Fruit fly (Drosophila melanogaster) whole organism, wandering third instar larva: ENCODE results near the gene scf.
A peak's percentile ranks its signal among the peaks of the same experiment; 100 is the strongest.

ENCODE experiments used
- Abd-B ChIP-seq: fragments of >200 bp; optimal IDR thresholded peaks from 2 replicates; lab custom pipeline; 2017; ENCODE audit warnings: missing biosample characterization, missing genetic modification characterization
- CG32264 ChIP-seq: fragments of 200-800 bp; sonication (Bioruptor generic); optimal IDR thresholded peaks from 2 replicates; lab custom pipeline; 2016; ENCODE audit warnings: missing biosample characterization, missing genetic modification characterization
- CG9705 ChIP-seq: fragments of 200-800 bp; sonication (Bioruptor generic); optimal IDR thresholded peaks from 2 replicates; lab custom pipeline; 2018; ENCODE audit warnings: missing biosample characterization, mild to moderate bottlenecking, missing genetic modification characterization
- CrebA ChIP-seq: fragments of 200-800 bp; sonication (Bioruptor generic); optimal IDR thresholded peaks from 2 replicates; lab custom pipeline; 2016; ENCODE audit warnings: missing biosample characterization, mild to moderate bottlenecking, missing genetic modification characterization, borderline replicate concordance
- Dfd ChIP-seq: fragments of >200 bp; optimal IDR thresholded peaks from 2 replicates; lab custom pipeline; 2017; ENCODE audit warnings: missing biosample characterization, missing genetic modification characterization
- Dif ChIP-seq: fragments of 200-275, 200-300 bp; sonication (Bioruptor generic); optimal IDR thresholded peaks from 2 replicates; lab custom pipeline; 2018; ENCODE audit warnings: missing biosample characterization, missing genetic modification characterization; ENCODE audit not compliant: partially characterized antibody
- GATAd ChIP-seq: sonication (Bioruptor generic); optimal IDR thresholded peaks from 2 replicates; lab custom pipeline; 2016; ENCODE audit warnings: missing biosample characterization, missing genetic modification characterization
- HLH106 ChIP-seq: fragments of 200-800 bp; optimal IDR thresholded peaks from 3 replicates; lab custom pipeline; 2019; ENCODE audit warnings: missing biosample characterization, mild to moderate bottlenecking, missing genetic modification characterization, moderate library complexity
- Hnf4 ChIP-seq: fragments of 200-800 bp; sonication (Bioruptor generic); optimal IDR thresholded peaks from 2 replicates; lab custom pipeline; 2016; ENCODE audit warnings: missing biosample characterization, mild to moderate bottlenecking, missing genetic modification characterization
- Hr78 ChIP-seq: fragments of >200 bp; optimal IDR thresholded peaks from 2 replicates; lab custom pipeline; 2017; ENCODE audit warnings: missing biosample characterization, missing genetic modification characterization
- Hr83 ChIP-seq: fragments of 200-300 bp; sonication (Bioruptor generic); optimal IDR thresholded peaks from 2 replicates; lab custom pipeline; 2016; ENCODE audit warnings: missing biosample characterization, mild to moderate bottlenecking, missing genetic modification characterization, moderate library complexity; ENCODE audit not compliant: poor library complexity, severe bottlenecking
- Jra ChIP-seq: sonication (Bioruptor generic); optimal IDR thresholded peaks from 2 replicates; lab custom pipeline; 2016; ENCODE audit warnings: missing biosample characterization, missing genetic modification characterization
- Mio ChIP-seq: sonication (Bioruptor generic); optimal IDR thresholded peaks from 2 replicates; lab custom pipeline; 2016; ENCODE audit warnings: missing biosample characterization, missing genetic modification characterization
- Myc ChIP-seq: fragments of >200 bp; optimal IDR thresholded peaks from 2 replicates; lab custom pipeline; 2017
- N ChIP-seq: fragments of >200 bp; optimal IDR thresholded peaks from 2 replicates; lab custom pipeline; 2018; ENCODE audit warnings: missing biosample characterization, missing external identifiers, missing genetic modification characterization
- OdsH ChIP-seq: fragments of 200-800 bp; sonication (Bioruptor generic); optimal IDR thresholded peaks from 2 replicates; lab custom pipeline; 2016; ENCODE audit warnings: missing biosample characterization, mild to moderate bottlenecking, missing genetic modification characterization
- Rel ChIP-seq, 2 experiments: fragments of 200-800 bp; sonication (Bioruptor generic) in 1 of 2; optimal IDR thresholded peaks; 2 replicates in 1 of 2; 3 replicates in 1 of 2; lab custom pipeline; 2016 to 2019; ENCODE audit warnings: mild to moderate bottlenecking in 2 of 2, missing biosample characterization in 2 of 2, missing genetic modification characterization in 2 of 2, moderate library complexity in 1 of 2
- Sp1 ChIP-seq: fragments of 200-800 bp; sonication (Bioruptor generic); optimal IDR thresholded peaks from 3 replicates; lab custom pipeline; 2019; ENCODE audit warnings: missing biosample characterization, mild to moderate bottlenecking, missing genetic modification characterization, moderate library complexity
- Vsx2 ChIP-seq: fragments of 200-300, 225-300 bp; sonication (Bioruptor generic); optimal IDR thresholded peaks from 2 replicates; lab custom pipeline; 2018; ENCODE audit warnings: missing biosample characterization, missing genetic modification characterization; ENCODE audit not compliant: partially characterized antibody
- br ChIP-seq: fragments of 200-800 bp; sonication (Bioruptor generic); optimal IDR thresholded peaks from 2 replicates; lab custom pipeline; 2016; ENCODE audit warnings: missing biosample characterization, missing genetic modification characterization
- brk ChIP-seq: fragments of 200-800 bp; sonication (Bioruptor generic); optimal IDR thresholded peaks from 2 replicates; lab custom pipeline; 2016; ENCODE audit warnings: missing biosample characterization, mild to moderate bottlenecking, missing genetic modification characterization
- dl ChIP-seq, 2 experiments: fragments of 175-275, 200-275 bp in 1 of 2; fragments of 200-275 bp in 1 of 2; sonication (Bioruptor generic); optimal IDR thresholded peaks; lab custom pipeline; 2018; ENCODE audit warnings: mild to moderate bottlenecking in 2 of 2, missing biosample characterization in 2 of 2, missing genetic modification characterization in 2 of 2, moderate library complexity in 2 of 2; ENCODE audit not compliant: partially characterized antibody in 2 of 2, insufficient read depth in 1 of 2
- dmrt93B ChIP-seq: fragments of 200-800 bp; sonication (Bioruptor generic); optimal IDR thresholded peaks from 2 replicates; lab custom pipeline; 2018; ENCODE audit warnings: missing biosample characterization, mild to moderate bottlenecking, missing genetic modification characterization
- dsf ChIP-seq: sonication (Bioruptor generic); optimal IDR thresholded peaks from 2 replicates; lab custom pipeline; 2016; ENCODE audit warnings: missing biosample characterization, missing genetic modification characterization, borderline replicate concordance
- ey ChIP-seq: fragments of 200-800 bp; sonication (Bioruptor generic); optimal IDR thresholded peaks from 2 replicates; lab custom pipeline; 2016; ENCODE audit warnings: missing biosample characterization, missing genetic modification characterization
- foxo ChIP-seq, 2 experiments: fragments of 200-800 bp; sonication (Bioruptor generic); optimal IDR thresholded peaks; 2 replicates in 1 of 2; 3 replicates in 1 of 2; lab custom pipeline; 2016 to 2017; ENCODE audit warnings: missing biosample characterization in 2 of 2, missing genetic modification characterization in 2 of 2
- fru ChIP-seq: fragments of 200-800 bp; sonication (Bioruptor generic); optimal IDR thresholded peaks from 3 replicates; lab custom pipeline; 2016; ENCODE audit warnings: missing biosample characterization, mild to moderate bottlenecking, missing genetic modification characterization
- h ChIP-seq: fragments of 200-800 bp; sonication (Bioruptor generic); optimal IDR thresholded peaks from 3 replicates; lab custom pipeline; 2016; ENCODE audit warnings: missing biosample characterization, mild to moderate bottlenecking, missing genetic modification characterization
- jim ChIP-seq: fragments of 175-275, 200-325 bp; sonication (Bioruptor generic); optimal IDR thresholded peaks from 2 replicates; lab custom pipeline; 2016; ENCODE audit warnings: missing biosample characterization, mild to moderate bottlenecking, missing genetic modification characterization
- lola ChIP-seq: fragments of >200 bp; optimal IDR thresholded peaks from 2 replicates; lab custom pipeline; 2017; ENCODE audit warnings: missing biosample characterization, missing genetic modification characterization
- pan ChIP-seq: fragments of >200 bp; optimal IDR thresholded peaks from 2 replicates; lab custom pipeline; 2017
- psq ChIP-seq: fragments of 200-800 bp; sonication (Bioruptor generic); optimal IDR thresholded peaks from 3 replicates; lab custom pipeline; 2017; ENCODE audit warnings: missing biosample characterization, mild to moderate bottlenecking, missing genetic modification characterization, moderate library complexity
- rgr ChIP-seq: fragments of 200-800 bp; sonication (Bioruptor generic); optimal IDR thresholded peaks from 3 replicates; lab custom pipeline; 2016; ENCODE audit warnings: missing biosample characterization, mild to moderate bottlenecking, missing genetic modification characterization
- sage ChIP-seq: fragments of 200-800 bp; sonication (Bioruptor generic); optimal IDR thresholded peaks from 2 replicates; lab custom pipeline; 2016; ENCODE audit warnings: missing biosample characterization, mild to moderate bottlenecking, missing genetic modification characterization
- sv ChIP-seq: fragments of 200-800 bp; sonication (Bioruptor generic); optimal IDR thresholded peaks from 3 replicates; lab custom pipeline; 2016; ENCODE audit warnings: missing biosample characterization, missing genetic modification characterization
- tai ChIP-seq: sonication (Bioruptor generic); optimal IDR thresholded peaks from 2 replicates; lab custom pipeline; 2016; ENCODE audit warnings: missing biosample characterization, missing genetic modification characterization
- usp ChIP-seq: fragments of >200 bp; optimal IDR thresholded peaks from 2 replicates; lab custom pipeline; 2017; ENCODE audit warnings: missing biosample characterization, missing genetic modification characterization
- woc ChIP-seq: sonication (Bioruptor generic); optimal IDR thresholded peaks from 2 replicates; lab custom pipeline; 2016; ENCODE audit warnings: missing biosample characterization, mild to moderate bottlenecking, missing genetic modification characterization

scf gene

DNA sequence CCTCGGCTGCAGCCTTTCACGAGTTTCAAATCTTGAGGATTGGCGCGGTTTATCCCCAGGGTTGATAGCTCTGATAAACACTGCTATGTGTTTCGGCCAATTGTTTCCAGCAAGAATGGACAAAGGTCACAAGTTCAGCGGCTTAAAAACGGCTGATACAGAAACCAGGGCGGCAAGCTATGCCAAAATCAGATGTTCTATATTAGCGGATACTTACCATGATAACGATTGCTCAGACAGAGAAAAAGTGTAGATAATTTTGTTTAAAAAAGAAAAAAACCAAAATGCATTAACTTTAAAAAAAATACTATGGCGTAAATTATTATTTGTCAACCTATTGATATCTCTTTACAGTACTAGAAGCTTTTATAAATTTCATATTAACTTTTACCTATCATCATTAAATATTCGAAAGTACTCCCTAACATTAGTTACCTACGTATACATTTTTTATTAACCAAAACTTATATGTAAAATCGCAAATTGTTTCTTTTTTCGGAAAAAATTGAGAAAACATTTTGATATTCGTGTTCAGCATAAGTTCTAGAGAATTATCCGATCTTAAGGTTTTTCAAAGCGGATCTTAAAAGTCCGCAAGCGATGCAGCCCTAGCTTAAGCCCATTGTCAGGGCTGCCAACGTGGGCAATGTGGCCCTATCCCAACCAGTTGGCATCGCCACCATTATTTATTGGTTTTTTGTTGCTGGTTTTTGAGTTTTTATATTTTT is 14.7 kb downstream of the scf start, which contains the start of the genes sturkopf and Herc4:
Gene sturkopf, minus strand, starts transcription at position 339 of the 728 bp plus-strand sequence.
Gene Herc4, plus strand, starts transcription at position 658 of the 728 bp plus-strand sequence.
- TF ChIP-seq N (GFP tag; lab: Kevin White, UChicago) (no peak), Hr83 (peak; percentile 23), Mio (no peak), Hr78 (GFP tag; lab: Kevin White, UChicago) (peak; percentile 45), rgr (GFP tag; lab: Kevin White, UChicago) (peak; percentile 78), sv (GFP tag; lab: Kevin White, UChicago) (peak; percentile 82), brk (GFP tag; lab: Kevin White, UChicago) (no peak), h (peak; percentile 91), psq (GFP tag; lab: Kevin White, UChicago) (peak; percentile 66), CG9705 (GFP tag; lab: Kevin White, UChicago) (peak; percentile 61), HLH106 (tag; lab: Kevin White, UChicago) (peak; percentile 85), foxo (GFP tag; optimal IDR thresholded peaks at IDR 0.05; lab: Kevin White, UChicago) (peak in 1 of 2 experiments; percentile 92), woc (GFP tag; lab: Kevin White, UChicago) (peak; percentile 88), Sp1 (GFP tag; lab: Kevin White, UChicago) (peak; percentile 85), Hnf4 (GFP tag; lab: Kevin White, UChicago) (no peak), Rel (GFP tag; optimal IDR thresholded peaks at IDR 0.05; lab: Kevin White, UChicago) (no peak), Rel (tag; optimal IDR thresholded peaks at IDR 0.05; lab: Kevin White, UChicago) (peak; percentile 13), fru (GFP tag; lab: Kevin White, UChicago) (peak; percentile 84), OdsH (GFP tag; lab: Kevin White, UChicago) (peak; percentile 68), ey (GFP tag; lab: Kevin White, UChicago) (peak; percentile 76)

- TF ChIP-seq CrebA (GFP tag; lab: Kevin White, UChicago) (no peak), Rel (GFP tag; optimal IDR thresholded peaks at IDR 0.05; lab: Kevin White, UChicago) (no peak), Rel (tag; optimal IDR thresholded peaks at IDR 0.05; lab: Kevin White, UChicago) (peak; percentile 38), tai (GFP tag; lab: Kevin White, UChicago) (no peak), dsf (GFP tag; lab: Kevin White, UChicago) (no peak)
These were observed 19.8 kb downstream of the scf start, which contains the start of gene Myo61F for dm6 chr3L:1318241-1318640. Myo61F (plus strand) TSS chr3L:1318480.

- TF ChIP-seq foxo (GFP tag; optimal IDR thresholded peaks at IDR 0.05; lab: Kevin White, UChicago) (peak; percentile 93 to 98), OdsH (GFP tag; lab: Kevin White, UChicago) (peak; percentile 97), usp (no peak), lola (GFP tag; lab: Kevin White, UChicago) (no peak), sv (GFP tag; lab: Kevin White, UChicago) (peak; percentile 49), jim (no peak), HLH106 (tag; lab: Kevin White, UChicago) (peak; percentile 96), fru (GFP tag; lab: Kevin White, UChicago) (peak; percentile 98), Dif (peak; percentile 38), Myc (lab: Kevin White, UChicago) (no peak), GATAd (GFP tag; lab: Kevin White, UChicago) (peak; percentile 76), CG9705 (GFP tag; lab: Kevin White, UChicago) (peak; percentile 86), Abd-B (no peak), Hr83 (peak; percentile 83), Hnf4 (GFP tag; lab: Kevin White, UChicago) (peak; percentile 97), Rel (GFP tag; optimal IDR thresholded peaks at IDR 0.05; lab: Kevin White, UChicago) (peak; percentile 95), Rel (tag; optimal IDR thresholded peaks at IDR 0.05; lab: Kevin White, UChicago) (peak; percentile 79), Mio (peak; percentile 77), br (GFP tag; lab: Kevin White, UChicago) (peak; percentile 98), N (GFP tag; lab: Kevin White, UChicago) (no peak), h (peak; percentile 98), woc (GFP tag; lab: Kevin White, UChicago) (peak; percentile 97), rgr (GFP tag; lab: Kevin White, UChicago) (peak; percentile 97), brk (GFP tag; lab: Kevin White, UChicago) (no peak), dmrt93B (GFP tag; lab: Kevin White, UChicago) (peak; percentile 92), ey (GFP tag; lab: Kevin White, UChicago) (peak; percentile 98), CG32264 (GFP tag; lab: Kevin White, UChicago) (peak; percentile 94), CrebA (GFP tag; lab: Kevin White, UChicago) (no peak), sage (GFP tag; lab: Kevin White, UChicago) (no peak), pan (lab: Kevin White, UChicago) (no peak), Dfd (GFP tag; lab: Kevin White, UChicago) (no peak), Sp1 (GFP tag; lab: Kevin White, UChicago) (peak; percentile 97), psq (GFP tag; lab: Kevin White, UChicago) (peak; percentile 96), Jra (GFP tag; lab: Kevin White, UChicago) (peak; percentile 94), tai (GFP tag; lab: Kevin White, UChicago) (no peak), Vsx2 (no peak), Hr78 (GFP tag; lab: Kevin White, UChicago) (no peak), dl (GFP tag; optimal IDR thresholded peaks at IDR 0.05; lab: Kevin White, UChicago; ENCODE audit: insufficient read depth in 1 of 2, partially characterized antibody in 2 of 2) (no peak), dsf (GFP tag; lab: Kevin White, UChicago) (peak; percentile 88)
These were observed 20.7 kb downstream of the scf start for dm6 chr3L:1319097-1319725.
